Fruit fly (Drosophila melanogaster) whole organism, embryonic: ENCODE measurements around the gene LUBEL.
A peak's percentile ranks its signal among the peaks of the same experiment; 100 is the strongest.

Experiments used
- Asciz ChIP-seq: fragments of 200-800 bp; sonication (Bioruptor generic); optimal IDR thresholded peaks from 2 replicates; lab custom pipeline; 2017; ENCODE audit warnings: missing biosample characterization, mild to moderate bottlenecking, missing genetic modification characterization, missing genetic modification reagents
- Blimp-1 ChIP-seq: fragments of 200-800 bp; sonication (Bioruptor generic); optimal IDR thresholded peaks from 3 replicates; lab custom pipeline; 2018; ENCODE audit warnings: missing biosample characterization, missing genetic modification characterization, mild to moderate bottlenecking, moderate library complexity, missing genetic modification reagents
- CG10147 ChIP-seq: fragments of 200-800 bp; sonication (Bioruptor generic); optimal IDR thresholded peaks from 2 replicates; lab custom pipeline; 2019; ENCODE audit warnings: missing biosample characterization, mild to moderate bottlenecking, missing genetic modification characterization, moderate library complexity
- CG10274 ChIP-seq: fragments of 200-800 bp; sonication (Bioruptor generic); optimal IDR thresholded peaks from 3 replicates; lab custom pipeline; 2017; ENCODE audit warnings: missing biosample characterization, mild to moderate bottlenecking, missing genetic modification characterization
- CG10462 ChIP-seq: fragments of 200-800 bp; sonication (Bioruptor generic); optimal IDR thresholded peaks from 2 replicates; lab custom pipeline; 2016; ENCODE audit warnings: missing biosample characterization, missing genetic modification characterization
- CG10979 ChIP-seq: fragments of 200-800 bp; sonication (Bioruptor generic); optimal IDR thresholded peaks from 2 replicates; lab custom pipeline; 2018; ENCODE audit warnings: missing biosample characterization, mild to moderate bottlenecking, missing genetic modification characterization, moderate library complexity
- CG12744 ChIP-seq: fragments of 200-800 bp; sonication (Bioruptor generic); optimal IDR thresholded peaks from 2 replicates; lab custom pipeline; 2016; ENCODE audit warnings: missing biosample characterization, missing genetic modification characterization
- CG13624 ChIP-seq: fragments of 200-800 bp; sonication (Bioruptor generic); optimal IDR thresholded peaks from 2 replicates; lab custom pipeline; 2016; ENCODE audit warnings: missing biosample characterization, missing genetic modification characterization
- CG14050 ChIP-seq: fragments of 200-800 bp; sonication (Bioruptor generic); IDR thresholded peaks from 3 replicates; pipeline ENCODE4 v1.3.6; 2022; ENCODE audit warnings: missing biosample characterization, missing genetic modification characterization
- CG15514 ChIP-seq: fragments of 200-800 bp; sonication (Bioruptor generic); optimal IDR thresholded peaks from 3 replicates; lab custom pipeline; 2017; ENCODE audit warnings: missing biosample characterization, missing genetic modification characterization, mild to moderate bottlenecking, moderate library complexity, missing genetic modification reagents
- CG16863 ChIP-seq: fragments of 200-800 bp; sonication (Bioruptor generic); optimal IDR thresholded peaks from 3 replicates; lab custom pipeline; 2016; ENCODE audit warnings: missing biosample characterization, missing genetic modification characterization
- CG17568 ChIP-seq: fragments of 200-800 bp; sonication (Bioruptor generic); optimal IDR thresholded peaks from 2 replicates; lab custom pipeline; 2018; ENCODE audit warnings: missing biosample characterization, mild to moderate bottlenecking, missing genetic modification characterization, moderate library complexity
- CG17612 ChIP-seq: fragments of 200-800 bp; sonication (Bioruptor generic); IDR thresholded peaks from 2 replicates; pipeline ENCODE4 v1.3.6; 2022; ENCODE audit warnings: missing biosample characterization, missing genetic modification characterization
- CG31365 ChIP-seq: fragments of 200-800 bp; sonication (Bioruptor generic); optimal IDR thresholded peaks from 2 replicates; lab custom pipeline; 2018; ENCODE audit warnings: missing biosample characterization, mild to moderate bottlenecking, missing genetic modification characterization
- CG31388 ChIP-seq: fragments of 200-800 bp; sonication (Bioruptor generic); optimal IDR thresholded peaks from 2 replicates; lab custom pipeline; 2016; ENCODE audit warnings: missing biosample characterization, missing genetic modification characterization
- CG32532 ChIP-seq: fragments of 200-800 bp; sonication (Bioruptor generic); IDR thresholded peaks from 2 replicates; pipeline ENCODE4 v1.3.6; 2022; ENCODE audit warnings: missing biosample characterization, missing genetic modification characterization
- CG32772 ChIP-seq: fragments of 200-800 bp; sonication (Bioruptor generic); IDR thresholded peaks from 2 replicates; pipeline ENCODE4 v1.3.6; 2022; ENCODE audit warnings: missing biosample characterization, missing genetic modification characterization
- CG3407 ChIP-seq: fragments of 200-800 bp; sonication (Bioruptor generic); optimal IDR thresholded peaks from 2 replicates; lab custom pipeline; 2018; ENCODE audit warnings: missing biosample characterization, mild to moderate bottlenecking, missing genetic modification characterization
- CG42726 ChIP-seq: fragments of 200-800 bp; sonication (Bioruptor generic); IDR thresholded peaks from 2 replicates; pipeline ENCODE4 v1.3.6; 2022; ENCODE audit warnings: missing biosample characterization, missing genetic modification characterization; ENCODE audit not compliant: partially characterized antibody
- CG4854 ChIP-seq: fragments of 200-800 bp; sonication (Bioruptor generic); optimal IDR thresholded peaks from 2 replicates; lab custom pipeline; 2016; ENCODE audit warnings: missing biosample characterization, missing genetic modification characterization, inconsistent platforms
- CG5953 ChIP-seq: fragments of 200-800 bp; sonication (Bioruptor generic); IDR thresholded peaks from 2 replicates; pipeline ENCODE4 v1.3.6; 2022; ENCODE audit warnings: missing biosample characterization, missing genetic modification characterization
- CG6689 ChIP-seq: fragments of 200-800 bp; sonication (Bioruptor generic); IDR thresholded peaks from 2 replicates; pipeline ENCODE4 v1.3.6; 2022; ENCODE audit warnings: missing biosample characterization, missing genetic modification characterization
- Camta ChIP-seq: fragments of 200-800 bp; sonication (Bioruptor generic); optimal IDR thresholded peaks from 2 replicates; lab custom pipeline; 2016; ENCODE audit warnings: missing biosample characterization, missing genetic modification characterization
- D19B ChIP-seq: fragments of 200-800 bp; sonication (Bioruptor generic); optimal IDR thresholded peaks from 2 replicates; lab custom pipeline; 2017; ENCODE audit warnings: missing biosample characterization, mild to moderate bottlenecking, missing genetic modification characterization
- Dfd ChIP-seq, 2 experiments: fragments of >200 bp; optimal IDR thresholded peaks; 2 replicates each; lab custom pipeline; 2017; ENCODE audit warnings: missing biosample characterization in 2 of 2, missing genetic modification characterization in 2 of 2
- Elba2 ChIP-seq: fragments of 200-800 bp; sonication (Bioruptor generic); optimal IDR thresholded peaks from 3 replicates; lab custom pipeline; 2016; ENCODE audit warnings: missing biosample characterization, missing genetic modification characterization
- H15 ChIP-seq: fragments of 200-800 bp; sonication (Bioruptor generic); IDR thresholded peaks from 3 replicates; pipeline ENCODE4 v1.3.6; 2022; ENCODE audit warnings: missing biosample characterization, missing genetic modification characterization
- Max ChIP-seq: fragments of 200-800 bp; sonication (Bioruptor generic); optimal IDR thresholded peaks from 2 replicates; lab custom pipeline; 2016; ENCODE audit warnings: missing biosample characterization, mild to moderate bottlenecking, missing genetic modification characterization
- NC2α ChIP-seq: fragments of 200-800 bp; sonication (Bioruptor generic); optimal IDR thresholded peaks from 2 replicates; lab custom pipeline; 2016; ENCODE audit warnings: missing biosample characterization, missing genetic modification characterization
- NC2β ChIP-seq: fragments of 200-800 bp; sonication (Bioruptor generic); optimal IDR thresholded peaks from 2 replicates; lab custom pipeline; 2016; ENCODE audit warnings: missing biosample characterization, missing genetic modification characterization
- Neu2 ChIP-seq: fragments of 200-800 bp; sonication (Bioruptor generic); optimal IDR thresholded peaks from 3 replicates; lab custom pipeline; 2016; ENCODE audit warnings: missing biosample characterization, missing genetic modification characterization, borderline replicate concordance
- NfI ChIP-seq: fragments of 200-800 bp; sonication (Bioruptor generic); optimal IDR thresholded peaks from 3 replicates; lab custom pipeline; 2018; ENCODE audit warnings: missing biosample characterization, mild to moderate bottlenecking, missing genetic modification characterization, moderate library complexity
- Pdp1 ChIP-seq, 2 experiments: fragments of 200-800 bp; sonication (Bioruptor generic); optimal IDR thresholded peaks; 3 replicates each; lab custom pipeline; 2016; ENCODE audit warnings: missing biosample characterization in 2 of 2, missing genetic modification characterization in 2 of 2, mild to moderate bottlenecking in 1 of 2, moderate library complexity in 1 of 2
- Xbp1 ChIP-seq: fragments of 200-800 bp; sonication (Bioruptor generic); optimal IDR thresholded peaks from 3 replicates; lab custom pipeline; 2016; ENCODE audit warnings: missing biosample characterization, mild to moderate bottlenecking, missing genetic modification characterization
- ab ChIP-seq: fragments of 200-800 bp; sonication (Bioruptor generic); optimal IDR thresholded peaks from 2 replicates; lab custom pipeline; 2016; ENCODE audit warnings: missing biosample characterization, missing genetic modification characterization
- bowl ChIP-seq: fragments of 200-800 bp; sonication (Bioruptor generic); IDR thresholded peaks from 2 replicates; pipeline ENCODE4 v1.3.6; 2022; ENCODE audit warnings: missing biosample characterization, missing genetic modification characterization
- corto ChIP-seq: fragments of 200-800 bp; sonication (Bioruptor generic); optimal IDR thresholded peaks from 2 replicates; lab custom pipeline; 2016; ENCODE audit warnings: missing biosample characterization, mild to moderate bottlenecking, missing genetic modification characterization, moderate library complexity
- dimm ChIP-seq: fragments of 200-800 bp; sonication (Bioruptor generic); IDR thresholded peaks from 2 replicates; pipeline ENCODE4 v1.3.6; 2022; ENCODE audit warnings: missing biosample characterization, missing genetic modification characterization
- ems ChIP-seq: fragments of 200-800 bp; sonication (Bioruptor generic); optimal IDR thresholded peaks from 3 replicates; lab custom pipeline; 2016; ENCODE audit warnings: missing biosample characterization, missing genetic modification characterization
- gem ChIP-seq: fragments of 200-800 bp; sonication (Bioruptor generic); optimal IDR thresholded peaks from 2 replicates; lab custom pipeline; 2019; ENCODE audit warnings: missing biosample characterization, mild to moderate bottlenecking, missing genetic modification characterization, moderate library complexity
- gsb ChIP-seq: fragments of 200-800 bp; sonication (Bioruptor generic); IDR thresholded peaks from 2 replicates; pipeline ENCODE4 v1.3.6; 2022; ENCODE audit warnings: missing biosample characterization, missing genetic modification characterization
- gsb-n ChIP-seq: fragments of 200-800 bp; sonication (Bioruptor generic); optimal IDR thresholded peaks from 3 replicates; lab custom pipeline; 2018; ENCODE audit warnings: missing biosample characterization, mild to moderate bottlenecking, missing genetic modification characterization
- hbn ChIP-seq: fragments of 200-800 bp; sonication (Bioruptor generic); IDR thresholded peaks from 2 replicates; pipeline ENCODE4 v1.3.6; 2022; ENCODE audit warnings: missing biosample characterization, missing genetic modification characterization; ENCODE audit not compliant: partially characterized antibody
- lab ChIP-seq: fragments of 200-800 bp; sonication (Bioruptor generic); optimal IDR thresholded peaks from 3 replicates; lab custom pipeline; 2017; ENCODE audit warnings: missing biosample characterization, missing genetic modification characterization, mild to moderate bottlenecking, moderate library complexity, missing genetic modification reagents
- nerfin-1 ChIP-seq: fragments of 200-800 bp; sonication (Bioruptor generic); optimal IDR thresholded peaks from 3 replicates; lab custom pipeline; 2019; ENCODE audit warnings: missing biosample characterization, mild to moderate bottlenecking, missing genetic modification characterization, moderate library complexity
- nom ChIP-seq: fragments of 200-800 bp; sonication (Bioruptor generic); optimal IDR thresholded peaks from 2 replicates; lab custom pipeline; 2017; ENCODE audit warnings: missing biosample characterization, missing genetic modification characterization, mild to moderate bottlenecking, moderate library complexity, missing genetic modification reagents
- phol ChIP-seq: fragments of 200-800 bp; sonication (Bioruptor generic); optimal IDR thresholded peaks from 3 replicates; lab custom pipeline; 2018; ENCODE audit warnings: missing biosample characterization, mild to moderate bottlenecking, missing genetic modification characterization, moderate library complexity
- schlank ChIP-seq: fragments of 200-800 bp; sonication (Bioruptor generic); optimal IDR thresholded peaks from 2 replicates; lab custom pipeline; 2018; ENCODE audit warnings: missing biosample characterization, mild to moderate bottlenecking, missing genetic modification characterization
- sob ChIP-seq: fragments of 200-800 bp; sonication (Bioruptor generic); IDR thresholded peaks from 2 replicates; pipeline ENCODE4 v1.3.6; 2022; ENCODE audit warnings: missing biosample characterization, missing genetic modification characterization
- stc ChIP-seq: fragments of 200-800 bp; sonication (Bioruptor generic); IDR thresholded peaks from 2 replicates; pipeline ENCODE4 v1.3.6; 2022; ENCODE audit warnings: missing biosample characterization, missing genetic modification characterization
- vnd ChIP-seq: fragments of 200-800 bp; sonication (Bioruptor generic); IDR thresholded peaks from 3 replicates; pipeline ENCODE4 v1.3.6; 2022; ENCODE audit warnings: missing biosample characterization, missing genetic modification characterization; ENCODE audit not compliant: partially characterized antibody

The LUBEL gene

dm6 chr2L:6821631-6822030 lies 49.1 kb upstream of the LUBEL start, which contains the start of gene sens-2 (continued):
- no peak for TF ChIP-seq hbn (GFP tag; lab: Robert Waterston, UW)
- TF ChIP-seq phol (tag; lab: Kevin White, UChicago) = peak; percentile 16
- TF ChIP-seq CG13624 = no peak
- no peak for TF ChIP-seq ems (GFP tag; lab: Kevin White, UChicago)
- TF ChIP-seq corto = no peak
- no peak for TF ChIP-seq Dfd (GFP tag; optimal IDR thresholded peaks at IDR 0.05; lab: Kevin White, UChicago)
- TF ChIP-seq CG31365 (tag; lab: Kevin White, UChicago) = no peak
- TF ChIP-seq CG15514 = no peak
- no peak for TF ChIP-seq CG6689
- no peak for TF ChIP-seq Asciz
- no peak for TF ChIP-seq NC2β (GFP tag; lab: Kevin White, UChicago)
- no peak for TF ChIP-seq D19B (GFP tag; lab: Kevin White, UChicago)
- TF ChIP-seq Neu2 = peak; percentile 88
- no peak for TF ChIP-seq Xbp1
- no peak for TF ChIP-seq CG10147 (GFP tag; lab: Kevin White, UChicago)
- TF ChIP-seq CG4854 = no peak
- TF ChIP-seq Camta (GFP tag; lab: Kevin White, UChicago) = no peak
- TF ChIP-seq CG32772 (GFP tag; lab: Robert Waterston, UW) = no peak
- TF ChIP-seq CG17612 = no peak
- TF ChIP-seq schlank (tag; lab: Kevin White, UChicago) = no peak
- TF ChIP-seq CG5953 (GFP tag; lab: Robert Waterston, UW) = no peak
- no peak for TF ChIP-seq bowl
- TF ChIP-seq CG14050 (GFP tag; lab: Robert Waterston, UW) = no peak
- no peak for TF ChIP-seq CG3407 (GFP tag; lab: Kevin White, UChicago)
- TF ChIP-seq Elba2 (GFP tag; lab: Kevin White, UChicago) = no peak
- no peak for TF ChIP-seq ab (GFP tag; lab: Kevin White, UChicago)
- no peak for TF ChIP-seq nom
- no peak for TF ChIP-seq H15 (GFP tag; lab: Robert Waterston, UW)
- no peak for TF ChIP-seq CG10274 (GFP tag; lab: Kevin White, UChicago)
- TF ChIP-seq gem (tag; lab: Kevin White, UChicago) = no peak
- TF ChIP-seq dimm (GFP tag; lab: Robert Waterston, UW) = no peak
- TF ChIP-seq vnd = no peak
- no peak for TF ChIP-seq CG10979 (tag; lab: Kevin White, UChicago)
- TF ChIP-seq Blimp-1 (GFP tag; lab: Kevin White, UChicago) = no peak
- no peak for TF ChIP-seq NC2α (GFP tag; lab: Kevin White, UChicago)
- no peak for TF ChIP-seq Pdp1 (GFP tag; optimal IDR thresholded peaks at IDR 0.05; lab: Kevin White, UChicago)
- no peak for TF ChIP-seq CG12744 (GFP tag; lab: Kevin White, UChicago)
- TF ChIP-seq gsb (GFP tag; lab: Robert Waterston, UW) = no peak
- TF ChIP-seq CG42726 (GFP tag; lab: Robert Waterston, UW) = no peak
- no peak for TF ChIP-seq CG16863 (GFP tag; lab: Kevin White, UChicago)
- TF ChIP-seq CG32532 (GFP tag; lab: Robert Waterston, UW) = no peak; the same call in 1 of the 2 replicates
- TF ChIP-seq nerfin-1 (tag; lab: Kevin White, UChicago) = peak; percentile 36
- TF ChIP-seq stc (GFP tag; lab: Robert Waterston, UW) = no peak
- TF ChIP-seq gsb-n (tag; lab: Kevin White, UChicago) = peak; percentile 54
- peak; percentile 37 for TF ChIP-seq lab (GFP tag; lab: Kevin White, UChicago)
- no peak for TF ChIP-seq Max (GFP tag; lab: Kevin White, UChicago)
- TF ChIP-seq CG10462 (GFP tag; lab: Kevin White, UChicago) = no peak
- peak; percentile 5 for TF ChIP-seq NfI
- no peak for TF ChIP-seq sob (GFP tag; lab: Robert Waterston, UW)
- no peak for TF ChIP-seq CG31388 (GFP tag; lab: Kevin White, UChicago)
- no peak for TF ChIP-seq CG17568
